Fruit fly (Drosophila melanogaster): Measurements from ENCODE around the gene Abl.

DNA sequence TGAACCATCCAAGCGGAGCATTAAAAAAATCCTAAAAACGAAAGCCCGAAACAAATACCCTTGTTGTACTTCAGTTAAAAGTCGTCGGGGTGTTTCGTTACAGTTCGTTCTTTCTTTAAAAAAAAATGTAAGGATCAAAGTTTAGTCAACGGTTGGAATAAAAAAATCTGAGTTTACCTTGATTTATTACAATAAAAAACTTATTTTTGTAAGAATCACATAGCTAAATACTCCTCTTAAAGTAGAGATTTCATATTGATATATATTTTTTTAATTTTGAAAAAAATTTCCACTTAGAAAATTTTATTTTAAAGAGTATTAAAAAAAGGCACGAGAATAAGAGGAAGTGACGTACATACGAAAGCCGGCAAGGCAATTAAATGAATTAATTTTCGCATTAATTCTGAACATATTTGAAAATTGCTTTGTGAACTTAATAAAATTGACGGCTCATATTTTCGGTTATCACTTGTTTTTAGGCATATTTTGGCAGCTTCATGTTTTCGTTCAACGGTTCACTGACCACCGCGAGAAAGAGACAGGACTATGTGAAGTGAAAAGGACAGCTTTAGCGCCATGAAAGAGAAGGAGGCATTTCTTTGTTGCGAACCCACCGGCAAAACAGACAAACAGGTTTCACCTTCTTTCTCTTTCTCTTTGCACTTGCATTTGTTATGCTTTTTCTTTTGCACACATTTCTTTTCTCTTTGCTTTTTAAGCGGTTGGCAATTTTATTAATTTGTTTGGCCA, 8.9 kb downstream of the Abl start:
- no peak for TF ChIP-seq ovo (GFP tag; optimal IDR thresholded peaks at IDR 0.05)
- no peak for TF ChIP-seq toe (GFP tag; optimal IDR thresholded peaks at IDR 0.05)
- TF ChIP-seq Crg-1 (GFP tag; optimal IDR thresholded peaks at IDR 0.05): no peak
- TF ChIP-seq Clk (GFP tag; optimal IDR thresholded peaks at IDR 0.05): no peak
- no peak for TF ChIP-seq kay (GFP tag; ENCODE audit: borderline replicate concordance)
- no peak for TF ChIP-seq CG14711 (tag; optimal IDR thresholded peaks at IDR 0.05)
- TF ChIP-seq CG33017 (tag; optimal IDR thresholded peaks at IDR 0.05): no peak
